Worm (Caenorhabditis elegans): ENCODE measurements around the gene tald-1.

ce11 chrIV:4422029-4422428 is 35.6 kb downstream of the tald-1 start, which contains the start of gene clec-175:
- TF ChIP-seq efl-1 (optimal IDR thresholded peaks at IDR 0.05) (no peak), efl-1 (GFP tag; optimal IDR thresholded peaks at IDR 0.05 in 1 of 2) (no peak), swsn-7 (tag; optimal IDR thresholded peaks at IDR 0.05) (no peak), blmp-1 (tag; optimal IDR thresholded peaks at IDR 0.05) (no peak), elt-3 (tag; optimal IDR thresholded peaks at IDR 0.05) (no peak), zag-1 (tag; optimal IDR thresholded peaks at IDR 0.05) (no peak), nhr-28 (tag; optimal IDR thresholded peaks at IDR 0.05) (no peak)

All from whole organism, L1 larva.